Worm (Caenorhabditis elegans): ENCODE measurements around the gene mps-4.

mps-4 gene

DNA sequence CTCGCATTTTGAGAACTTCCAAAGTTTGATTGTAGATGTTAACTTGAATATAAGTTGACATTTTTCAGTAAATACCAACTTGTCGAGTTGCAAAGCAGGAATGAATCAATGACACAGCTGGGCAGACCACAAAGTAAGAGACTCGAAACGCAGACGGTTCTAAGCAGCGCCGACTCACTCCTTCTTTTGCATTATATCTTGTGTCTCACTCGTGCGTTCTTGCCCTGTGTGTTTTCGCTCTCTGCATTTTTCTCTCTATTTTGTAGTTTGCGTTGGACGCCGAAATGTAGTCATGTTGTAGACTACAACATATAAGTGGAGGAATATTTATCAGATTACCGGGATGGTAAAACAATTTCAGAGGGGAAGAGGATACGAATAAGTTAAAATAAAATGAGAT lies 28.8 kb downstream of the mps-4 start, which contains the start of gene C02F5.12 (continued):
- no peak for TF ChIP-seq nhr-28 (tag; optimal IDR thresholded peaks at IDR 0.05)
- no peak for TF ChIP-seq ceh-63 (GFP tag; optimal IDR thresholded peaks at IDR 0.05)
- TF ChIP-seq nhr-71 (tag; optimal IDR thresholded peaks at IDR 0.05), result peak; percentile 51
- TF ChIP-seq elt-2 (tag; optimal IDR thresholded peaks at IDR 0.05), result no peak
- no peak for TF ChIP-seq swsn-7 (tag; optimal IDR thresholded peaks at IDR 0.05)
- no peak for TF ChIP-seq fkh-10 (GFP tag; optimal IDR thresholded peaks at IDR 0.05)
- no peak for TF ChIP-seq ceh-90 (tag; optimal IDR thresholded peaks at IDR 0.05)
- peak; percentile 63 for TF ChIP-seq mep-1 (tag; optimal IDR thresholded peaks at IDR 0.05)
- no peak for TF ChIP-seq ama-1 (optimal IDR thresholded peaks at IDR 0.05)

DNA sequence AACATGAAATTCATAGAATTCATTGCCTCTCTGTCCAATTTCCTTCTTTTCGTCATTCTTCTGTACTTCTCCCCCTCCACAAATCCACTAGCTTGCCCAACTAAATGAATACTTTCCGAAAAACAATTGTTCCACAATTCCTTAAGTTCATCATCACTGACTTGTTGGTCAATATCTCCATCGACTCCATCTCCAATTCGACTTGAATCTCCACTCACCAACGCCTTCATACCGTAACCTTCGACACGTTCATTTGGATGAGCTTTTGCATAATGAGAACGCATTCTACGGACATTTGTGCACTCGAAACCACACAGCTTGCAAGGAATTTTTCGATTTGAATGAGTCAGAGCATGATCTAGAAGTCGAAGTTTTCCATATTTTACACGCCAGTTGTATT lies 30.6 kb downstream of the mps-4 start:
- TF ChIP-seq nhr-47 (tag; optimal IDR thresholded peaks at IDR 0.05), result no peak
- no peak for TF ChIP-seq mep-1 (tag; optimal IDR thresholded peaks at IDR 0.05)
- TF ChIP-seq efl-3 (GFP tag; optimal IDR thresholded peaks at IDR 0.05), result no peak
- TF ChIP-seq snpc-4 (tag; optimal IDR thresholded peaks at IDR 0.05), result no peak
- no peak for TF ChIP-seq lin-14 (GFP tag; optimal IDR thresholded peaks at IDR 0.05)
- TF ChIP-seq aha-1 (tag; optimal IDR thresholded peaks at IDR 0.05), result no peak
- TF ChIP-seq nhr-71 (tag; optimal IDR thresholded peaks at IDR 0.05), result no peak

DNA sequence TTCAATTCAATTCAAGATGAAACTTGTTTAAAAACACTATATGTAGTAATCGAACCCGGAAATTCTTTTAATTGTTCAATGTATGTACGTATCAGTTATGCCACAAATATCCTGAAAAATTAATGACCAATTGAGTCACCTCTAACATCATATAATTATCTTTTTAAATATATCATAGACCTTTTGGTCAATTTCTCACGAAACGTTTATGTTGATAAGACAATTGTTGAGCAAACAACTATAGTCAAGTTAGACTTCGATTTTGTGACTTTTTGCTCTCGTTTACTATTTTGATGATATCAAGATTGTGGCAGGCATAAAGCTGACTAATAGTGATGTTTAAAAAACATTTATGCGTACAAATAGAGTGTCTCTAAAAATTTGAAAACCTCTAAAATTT lies 31.3 kb downstream of the mps-4 start:
- peak; percentile 12 for TF ChIP-seq nhr-20 (tag; optimal IDR thresholded peaks at IDR 0.05)
- TF ChIP-seq mab-9 (GFP tag; IDR thresholded peaks at IDR 0.05), result no peak

DNA sequence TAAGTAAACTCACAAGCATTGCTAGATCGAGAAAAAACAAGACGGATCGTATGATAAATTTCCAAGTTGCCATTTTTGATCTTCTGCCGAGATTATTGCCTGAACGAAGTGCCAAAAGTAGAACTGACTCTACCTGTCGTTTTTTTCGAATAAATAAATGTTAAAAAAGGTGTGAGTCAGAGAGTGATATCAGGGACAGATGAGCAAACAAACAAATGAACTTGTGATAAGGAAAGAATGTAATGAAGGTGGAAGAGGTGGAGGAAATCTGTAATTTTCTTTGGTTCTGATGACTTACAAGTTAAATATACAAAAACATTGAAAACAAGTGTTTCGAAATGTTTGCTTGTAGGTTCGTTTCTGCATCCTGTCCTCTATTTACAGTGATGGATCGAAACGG lies 32.3 kb downstream of the mps-4 start, which contains the start of gene tsp-1:
TSS of gene tsp-1 (minus strand) at position 99 of the 400 bp plus-strand sequence.
- TF ChIP-seq Y116A8C.19 (tag; optimal IDR thresholded peaks at IDR 0.05; ENCODE audit: borderline replicate concordance), result no peak
- TF ChIP-seq efl-1 (optimal IDR thresholded peaks at IDR 0.05), result no peak
- peak in 1 of 2 experiments; percentile 69 for TF ChIP-seq efl-1 (GFP tag; optimal IDR thresholded peaks at IDR 0.05 in 1 of 2)

DNA sequence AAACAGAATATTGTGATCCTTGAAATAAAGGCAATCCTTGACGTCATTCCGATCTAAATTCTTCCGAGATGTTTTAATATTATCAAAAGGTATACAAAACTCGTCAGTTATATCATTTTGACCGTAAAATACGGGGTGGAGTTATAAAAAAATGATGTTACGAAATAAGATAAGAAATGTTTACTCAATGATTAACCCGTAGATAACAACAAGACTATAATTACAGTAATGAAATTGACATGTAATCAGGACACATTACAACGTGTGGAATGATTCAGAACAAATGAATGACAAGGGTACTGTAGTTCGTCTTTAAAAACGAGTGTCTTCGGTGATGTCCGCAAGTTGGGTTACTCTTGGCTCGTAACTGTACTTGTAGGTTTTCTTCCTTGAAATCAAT lies 33.7 kb downstream of the mps-4 start, which contains the start of gene tsp-2:
TSS of gene tsp-2 (minus strand) at position 109 of the 400 bp plus-strand sequence.
- no peak for TF ChIP-seq mep-1 (tag; optimal IDR thresholded peaks at IDR 0.05)
- TF ChIP-seq elt-2 (tag; optimal IDR thresholded peaks at IDR 0.05), result peak; percentile 47

DNA sequence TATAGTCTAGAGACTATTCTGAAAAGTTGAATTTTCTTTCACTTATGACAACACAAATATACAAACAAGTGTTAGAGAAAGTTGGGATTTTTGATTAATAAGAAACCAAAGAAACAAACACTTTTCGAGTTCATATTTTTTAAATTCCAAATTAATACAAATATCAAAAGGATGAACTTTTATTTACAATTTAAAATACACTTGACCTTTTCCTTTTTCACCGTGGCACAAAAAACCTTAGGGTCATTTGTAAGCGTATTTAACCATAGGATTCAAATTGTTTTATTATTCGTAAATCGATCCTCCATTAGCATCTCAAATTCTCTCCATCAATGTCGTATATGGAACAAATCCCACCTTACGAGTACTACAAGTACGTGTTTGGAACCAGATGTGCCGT lies 35.7 kb downstream of the mps-4 start, which contains the start of gene C02F5.5:
TSS of gene C02F5.5 (plus strand) at position 301 of the 400 bp plus-strand sequence.
- TF ChIP-seq ama-1 (optimal IDR thresholded peaks at IDR 0.05) (no peak), ztf-4 (tag; optimal IDR thresholded peaks at IDR 0.05) (no peak), swsn-7 (tag; optimal IDR thresholded peaks at IDR 0.05) (no peak), nhr-47 (tag; optimal IDR thresholded peaks at IDR 0.05) (no peak), isw-1 (GFP tag; IDR thresholded peaks at IDR 0.05) (no peak), nhr-20 (tag; optimal IDR thresholded peaks at IDR 0.05) (no peak), mdl-1 (tag; optimal IDR thresholded peaks at IDR 0.05) (no peak), nhr-19 (GFP tag; conservative IDR thresholded peaks at IDR 0.05) (no peak), pax-3 (tag; optimal IDR thresholded peaks at IDR 0.05) (no peak), hpl-2 (GFP tag; optimal IDR thresholded peaks at IDR 0.05) (no peak), mef-2 (tag; optimal IDR thresholded peaks at IDR 0.05) (no peak)

DNA sequence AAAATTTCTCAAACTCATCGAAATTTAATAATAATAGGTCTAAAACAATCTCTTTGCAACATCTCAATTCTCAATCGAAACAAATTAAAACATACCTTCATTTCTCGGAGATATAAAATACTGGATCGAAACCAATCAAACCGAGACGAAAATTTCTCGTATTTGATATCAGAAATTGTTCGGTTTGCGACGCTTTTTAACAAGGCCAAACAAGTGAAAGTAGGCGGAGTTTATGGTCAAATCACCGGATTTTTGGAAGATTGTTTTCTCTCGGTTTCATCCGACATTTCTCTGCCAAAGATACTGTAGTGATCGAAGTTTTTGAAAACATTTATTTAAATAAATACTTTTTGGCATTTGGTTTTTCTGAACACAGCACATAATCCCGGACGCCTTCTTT lies 36.2 kb downstream of the mps-4 start, which contains the start of gene C02F5.14:
TSS of gene C02F5.14 (minus strand) at position 157 of the 400 bp plus-strand sequence.
- TF ChIP-seq nhr-85 (tag) (peak; percentile 48), blmp-1 (tag; optimal IDR thresholded peaks at IDR 0.05) (peak; percentile 95), ztf-11 (tag; optimal IDR thresholded peaks at IDR 0.05) (no peak)

DNA sequence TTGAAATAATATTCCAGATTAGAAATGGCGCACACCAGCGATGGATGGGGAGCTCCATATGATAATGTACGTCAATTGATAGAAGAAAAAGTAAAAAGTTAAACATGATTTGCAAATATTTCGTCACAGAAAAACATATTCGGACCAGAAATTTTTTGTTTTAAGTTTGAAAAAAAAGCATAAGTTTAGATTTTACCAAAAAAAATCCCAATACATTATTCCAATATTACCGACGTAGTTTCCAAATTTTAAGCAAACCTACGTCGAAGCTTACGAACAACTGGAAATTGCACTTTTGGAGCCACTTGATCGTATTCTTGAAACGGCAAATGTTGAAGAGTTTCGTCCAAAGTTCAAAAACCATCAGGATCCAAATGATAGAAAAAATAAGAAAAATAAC lies 38.9 kb downstream of the mps-4 start, which contains the start of gene henn-1:
TSS of gene henn-1 (plus strand) at position 18 of the 400 bp plus-strand sequence.
- peak in 1 of 2 experiments; percentile 15 for TF ChIP-seq lsy-2 (tag; optimal IDR thresholded peaks at IDR 0.05)
- no peak for TF ChIP-seq ceh-8 (GFP tag; optimal IDR thresholded peaks at IDR 0.05)
- TF ChIP-seq nhr-47 (tag; optimal IDR thresholded peaks at IDR 0.05), result peak; percentile 4
- no peak for TF ChIP-seq ets-5 (GFP tag; IDR thresholded peaks at IDR 0.05)
- peak; percentile 22 for TF ChIP-seq ama-1 (optimal IDR thresholded peaks at IDR 0.05)
- TF ChIP-seq alr-1 (tag; optimal IDR thresholded peaks at IDR 0.05; ENCODE audit: borderline replicate concordance), result no peak
- TF ChIP-seq efl-1 (optimal IDR thresholded peaks at IDR 0.05), result no peak
- peak in 1 of 2 experiments; percentile 90 for TF ChIP-seq efl-1 (GFP tag; optimal IDR thresholded peaks at IDR 0.05 in 1 of 2)
- TF ChIP-seq irx-1 (tag; optimal IDR thresholded peaks at IDR 0.05), result peak; percentile 3

All from whole organism, L1 larva.